Worm (Caenorhabditis elegans) whole organism, late embryonic: ENCODE results near the gene unc-2.

Experiments used
- ceh-2 ChIP-seq: sonication (generic microtip); optimal IDR thresholded peaks from 2 replicates; lab custom pipeline; 2016; ENCODE audit warnings: missing genotype, missing genetic modification characterization, missing compliant biosample characterization
- ceh-22 ChIP-seq: sonication (generic microtip); optimal IDR thresholded peaks from 2 replicates; lab custom pipeline; 2017; ENCODE audit warnings: missing biosample characterization, missing genetic modification characterization
- elt-2 ChIP-seq: sonication (generic microtip); optimal IDR thresholded peaks from 2 replicates; lab custom pipeline; 2016; ENCODE audit warnings: missing genetic modification reagents, missing genetic modification characterization, missing compliant biosample characterization
- sdc-2 ChIP-seq: sonication (generic microtip); optimal IDR thresholded peaks from 2 replicates; lab custom pipeline; 2016; ENCODE audit warnings: missing genotype, missing genetic modification characterization, missing compliant biosample characterization

- TF ChIP-seq sdc-2 = no peak
- no peak for TF ChIP-seq elt-2 (tag; lab: Kevin White, UChicago)
- TF ChIP-seq ceh-2 (tag; lab: Kevin White, UChicago) = no peak
- no peak for TF ChIP-seq ceh-22
These were observed 10.5 kb downstream of the unc-2 start for ce11 chrX:2752841-2753240.
